Worm (Caenorhabditis elegans) whole organism, midembryonic: ENCODE measurements around the gene clec-45.

Experiments
- T22C8.4 ChIP-seq: fragments of 200-800 bp; sonication (Bioruptor generic); IDR thresholded peaks from 2 replicates; pipeline ENCODE4 v1.3.6; 2022; ENCODE audit warnings: missing genetic modification characterization, missing compliant biosample characterization
- cog-1 ChIP-seq: sonication (generic microtip); optimal IDR thresholded peaks from 2 replicates; lab custom pipeline; 2016; ENCODE audit warnings: missing genetic modification characterization, missing compliant biosample characterization
- flt-1 ChIP-seq: fragments of 200-800 bp; sonication (Bioruptor generic); IDR thresholded peaks from 2 replicates; pipeline ENCODE4 v1.3.6; 2022; ENCODE audit warnings: missing genetic modification characterization, missing compliant biosample characterization
- klf-2 ChIP-seq: fragments of 200-800 bp; sonication (Bioruptor generic); conservative IDR thresholded peaks from 2 replicates; pipeline ENCODE4 v1.3.6; 2022; ENCODE audit warnings: missing genetic modification reagents, missing genetic modification characterization, missing compliant biosample characterization
- ref-1 ChIP-seq: fragments of 200-800 bp; sonication (Bioruptor generic); conservative IDR thresholded peaks from 2 replicates; pipeline ENCODE4 v1.3.6; 2022; ENCODE audit warnings: missing genetic modification reagents, missing genetic modification characterization, missing compliant biosample characterization
- tab-1 ChIP-seq: fragments of 200-800 bp; sonication (Bioruptor generic); IDR thresholded peaks from 2 replicates; pipeline ENCODE4 v1.3.6; 2022; ENCODE audit warnings: missing genetic modification characterization, missing compliant biosample characterization
- ztf-29 ChIP-seq: fragments of 200-800 bp; sonication (Bioruptor generic); IDR thresholded peaks from 2 replicates; pipeline ENCODE4 v1.3.6; 2022; ENCODE audit warnings: missing genetic modification reagents, missing genetic modification characterization, missing compliant biosample characterization

DNA sequence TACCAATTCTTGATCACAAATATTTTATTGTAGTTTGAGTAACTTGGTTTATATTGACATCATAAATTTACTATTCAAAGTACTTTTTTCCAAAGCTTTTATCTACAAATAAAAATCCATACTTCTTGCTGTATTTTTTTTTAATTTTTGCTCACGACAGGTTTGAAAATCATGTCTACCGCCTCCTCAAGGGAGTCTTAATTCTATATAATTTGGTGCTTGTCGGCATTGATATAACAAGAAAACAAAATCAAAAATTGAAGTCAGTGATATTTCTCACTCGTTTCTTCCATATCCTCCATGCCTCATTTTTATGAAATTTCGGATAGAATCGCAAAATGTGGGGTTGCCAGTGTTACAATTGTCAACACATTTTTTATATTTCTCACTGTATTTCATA lies 7.6 kb downstream of the clec-45 start, which contains the start of gene str-47:
- TF ChIP-seq ref-1 (GFP tag; lab: Robert Waterston, UW), result no peak
- TF ChIP-seq flt-1 (GFP tag; lab: Robert Waterston, UW), result no peak
- no peak for TF ChIP-seq klf-2 (GFP tag; lab: Robert Waterston, UW)
- no peak for TF ChIP-seq T22C8.4 (GFP tag; lab: Robert Waterston, UW)
- TF ChIP-seq ztf-29 (GFP tag; lab: Robert Waterston, UW), result no peak
- no peak for TF ChIP-seq tab-1
- TF ChIP-seq cog-1, result no peak
